Worm (Caenorhabditis elegans): ENCODE data around the gene plx-2.
A peak's percentile ranks its signal among the peaks of the same experiment; 100 is the strongest.

plx-2 gene

DNA sequence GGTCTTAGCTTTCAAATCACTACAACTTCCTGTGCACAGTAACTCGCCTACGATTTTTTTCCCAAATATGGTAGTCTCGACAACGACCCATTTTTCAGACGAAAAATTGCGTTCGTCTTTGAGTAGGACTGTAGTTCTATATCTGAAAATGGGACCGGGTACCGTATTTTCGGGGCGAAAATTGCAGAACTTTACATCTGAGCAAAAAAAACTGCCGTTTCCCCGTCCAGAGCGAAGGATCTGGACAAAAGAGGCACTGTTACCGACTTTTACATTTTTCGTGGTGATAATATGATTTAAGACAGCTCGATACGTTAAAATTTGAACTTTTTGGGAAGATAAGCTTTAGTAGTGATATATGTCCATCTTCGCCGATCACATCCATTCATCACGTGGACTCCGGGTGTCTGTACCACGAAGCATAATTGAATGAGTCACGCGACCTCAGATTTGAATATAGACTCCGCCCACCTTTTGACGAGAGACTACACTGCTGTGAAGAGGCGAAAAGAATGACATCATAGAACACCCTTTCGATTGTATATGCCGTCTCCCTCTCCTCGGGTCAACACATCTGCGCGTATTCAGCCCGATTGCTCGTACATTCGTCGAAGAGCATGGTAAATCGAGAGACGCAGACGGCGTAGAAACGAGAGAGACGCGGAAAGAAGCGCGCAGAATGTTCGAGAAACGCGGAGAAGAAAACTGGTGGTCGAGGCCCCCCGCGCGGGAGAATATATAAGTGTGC is 19.8 kb downstream of the plx-2 start (continued):
- no peak for TF ChIP-seq pha-4 (tag; optimal IDR thresholded peaks at IDR 0.05)
- no peak for TF ChIP-seq F39B2.1 (GFP tag; IDR thresholded peaks at IDR 0.05)
- no peak for TF ChIP-seq lsy-27 (tag; optimal IDR thresholded peaks at IDR 0.05; ENCODE audit: borderline replicate concordance, insufficient read depth)
- TF ChIP-seq snpc-1.1 (tag; optimal IDR thresholded peaks at IDR 0.05; ENCODE audit: insufficient read depth), result no peak
- no peak for TF ChIP-seq F55B11.4 (tag; optimal IDR thresholded peaks at IDR 0.05; ENCODE audit: borderline replicate concordance, insufficient read depth)
- 0 out of 2 replicates have a peak, but pooled peaks have one; percentile 22 for TF ChIP-seq nfyb-1 (GFP tag; IDR thresholded peaks at IDR 0.05)
- no peak for TF ChIP-seq F57A8.1 (GFP tag; optimal IDR thresholded peaks at IDR 0.05)
- TF ChIP-seq unc-62 (GFP tag; optimal IDR thresholded peaks at IDR 0.05), result no peak
- TF ChIP-seq efl-1 (GFP tag; optimal IDR thresholded peaks at IDR 0.05), result no peak
- TF ChIP-seq hsf-1 (GFP tag; IDR thresholded peaks at IDR 0.05), result peak; percentile 95
- no peak for TF ChIP-seq repo-1 (tag; optimal IDR thresholded peaks at IDR 0.05)
- no peak for TF ChIP-seq nhr-179 (tag; optimal IDR thresholded peaks at IDR 0.05)
- TF ChIP-seq ztf-26 (tag; optimal IDR thresholded peaks at IDR 0.05), result peak; percentile 62
- TF ChIP-seq akir-1 (GFP tag; optimal IDR thresholded peaks at IDR 0.05), result no peak
- no peak for TF ChIP-seq ets-4 (GFP tag; optimal IDR thresholded peaks at IDR 0.05)
- peak; percentile 73 for TF ChIP-seq zfh-2 (GFP tag; conservative IDR thresholded peaks at IDR 0.05)
- no peak for TF ChIP-seq ztf-22 (GFP tag; optimal IDR thresholded peaks at IDR 0.05)
- TF ChIP-seq rec-8 (tag; optimal IDR thresholded peaks at IDR 0.05), result no peak

DNA sequence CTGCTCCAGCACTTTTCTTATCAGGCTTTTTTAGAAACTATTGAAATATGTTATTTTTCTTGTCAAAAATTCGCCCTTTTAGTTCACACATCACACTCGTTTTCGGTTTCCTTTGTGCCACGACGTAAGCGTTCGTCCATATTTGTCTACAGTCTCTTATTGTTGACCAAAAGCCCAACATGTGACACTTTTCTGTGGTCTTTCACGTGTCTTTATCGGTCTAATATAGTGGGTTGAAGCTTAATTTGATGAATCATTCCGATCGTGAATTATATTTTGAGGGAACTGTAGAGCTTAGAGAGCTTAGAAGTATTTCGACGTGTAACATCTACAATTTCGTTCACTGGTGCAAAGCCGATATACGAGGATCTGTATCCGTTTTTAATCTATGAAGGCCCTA is 20.4 kb downstream of the plx-2 start:
- TF ChIP-seq aptf-3 (GFP tag; IDR thresholded peaks at IDR 0.05) (no peak), aptf-2 (GFP tag; conservative IDR thresholded peaks at IDR 0.05) (no peak), xnd-1 (tag; optimal IDR thresholded peaks at IDR 0.05) (no peak), pha-4 (tag; optimal IDR thresholded peaks at IDR 0.05) (peak; percentile 21), Y56A3A.18 (GFP tag; IDR thresholded peaks at IDR 0.05) (no peak), nhr-90 (tag; optimal IDR thresholded peaks at IDR 0.05) (no peak), chd-7 (tag; optimal IDR thresholded peaks at IDR 0.05) (no peak), ZK185.1 (tag; optimal IDR thresholded peaks at IDR 0.05; ENCODE audit: poor library complexity, severe bottlenecking) (no peak), F52B5.7 (tag; optimal IDR thresholded peaks at IDR 0.05) (no peak), nhr-80 (tag; optimal IDR thresholded peaks at IDR 0.05) (peak; percentile 9), attf-3 (GFP tag; conservative IDR thresholded peaks at IDR 0.05) (no peak), ekl-4 (GFP tag; IDR thresholded peaks at IDR 0.05) (no peak), cebp-1 (GFP tag; IDR thresholded peaks at IDR 0.05) (no peak), cebp-1 (tag; optimal IDR thresholded peaks at IDR 0.05) (peak; percentile 14)

DNA sequence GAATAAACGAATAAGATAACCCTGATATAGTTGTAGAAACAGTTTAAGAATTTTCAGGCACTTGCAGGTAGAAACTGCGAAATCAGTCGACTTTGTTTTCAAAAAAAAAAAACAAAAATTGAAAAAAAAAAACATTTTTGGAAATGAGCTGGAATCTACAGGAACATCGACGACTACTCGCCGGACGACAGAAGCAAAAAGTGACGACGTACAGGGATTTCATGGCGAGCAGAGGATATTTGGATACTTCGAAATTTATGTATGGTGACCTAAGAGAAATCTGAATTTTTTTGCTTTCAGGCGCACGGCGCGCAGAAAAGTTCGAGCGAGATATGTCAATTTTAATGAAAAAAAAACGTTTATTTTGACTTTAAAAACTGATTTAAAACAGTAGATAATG is 23.6 kb downstream of the plx-2 start:
- TF ChIP-seq Y53G8AR.9 (GFP tag; conservative IDR thresholded peaks at IDR 0.05) (0 out of 2 replicates have a peak, but pooled peaks have one; percentile 15), xnd-1 (tag; optimal IDR thresholded peaks at IDR 0.05) (no peak), sptf-2 (GFP tag; optimal IDR thresholded peaks at IDR 0.05) (no peak), ama-1 (optimal IDR thresholded peaks at IDR 0.05) (peak; percentile 26), ama-1 (GFP tag; optimal IDR thresholded peaks at IDR 0.05) (no peak)

All from whole organism, young adult.